Fruit fly (Drosophila melanogaster): ENCODE measurements around the gene CG17107.

The CG17107 gene

dm6 chr2L:10701499-10702062 lies 19.9 kb downstream of the CG17107 start, which contains the start of gene Lip1:
Gene Lip1 (minus strand): TSS chr2L:10701544.
- no peak for TF ChIP-seq gl (tag; optimal IDR thresholded peaks at IDR 0.05)
- TF ChIP-seq fd96Ca (GFP tag; IDR thresholded peaks at IDR 0.05): no peak
- no peak for TF ChIP-seq CG17806 (tag; optimal IDR thresholded peaks at IDR 0.05)
- TF ChIP-seq CG13204 (GFP tag; optimal IDR thresholded peaks at IDR 0.05): no peak
- no peak for TF ChIP-seq CG4496 (GFP tag; IDR thresholded peaks at IDR 0.05)
- no peak for TF ChIP-seq CG8159 (tag; optimal IDR thresholded peaks at IDR 0.05)
- TF ChIP-seq EcR (GFP tag; optimal IDR thresholded peaks at IDR 0.05): no peak
- TF ChIP-seq CG9948 (tag; optimal IDR thresholded peaks at IDR 0.05): no peak
- TF ChIP-seq rn (GFP tag; IDR thresholded peaks at IDR 0.05): no peak
- TF ChIP-seq CG15710 (tag; optimal IDR thresholded peaks at IDR 0.05): no peak
- TF ChIP-seq Pif1A (GFP tag; optimal IDR thresholded peaks at IDR 0.05): no peak

- no peak for TF ChIP-seq CG8159 (tag; optimal IDR thresholded peaks at IDR 0.05)
- TF ChIP-seq CG8301 (tag; optimal IDR thresholded peaks at IDR 0.05): peak; percentile 56
- peak; percentile 69 for TF ChIP-seq fd96Ca (GFP tag; IDR thresholded peaks at IDR 0.05)
- TF ChIP-seq CG32121 (GFP tag; IDR thresholded peaks at IDR 0.05): peak; percentile 85
- TF ChIP-seq CG12605 (GFP tag; IDR thresholded peaks at IDR 0.05): peak; percentile 54; the same call in 1 of the 2 replicates
- peak; percentile 25 for TF ChIP-seq Pif1A (GFP tag; optimal IDR thresholded peaks at IDR 0.05)
- peak; percentile 76 for TF ChIP-seq Ets98B (GFP tag; IDR thresholded peaks at IDR 0.05)
- TF ChIP-seq CG14655 (GFP tag; optimal IDR thresholded peaks at IDR 0.05): peak; percentile 58
- no peak for TF ChIP-seq CG10348 (GFP tag; IDR thresholded peaks at IDR 0.05)
- peak; percentile 82 for TF ChIP-seq CG4496 (GFP tag; IDR thresholded peaks at IDR 0.05)
- no peak for TF ChIP-seq gl (tag; optimal IDR thresholded peaks at IDR 0.05)
- 0 out of 2 replicates have a peak, but pooled peaks have one; percentile 13 for TF ChIP-seq rn (GFP tag; IDR thresholded peaks at IDR 0.05)
Observed at dm6 chr2L:10703281-10703680, 21.6 kb downstream of the CG17107 start, which contains the start of gene CG6415. Gene CG6415 (plus strand): TSS chr2L:10703621.

- TF ChIP-seq CG8301 (tag; optimal IDR thresholded peaks at IDR 0.05) (no peak), EcR (GFP tag; optimal IDR thresholded peaks at IDR 0.05) (no peak), gl (tag; optimal IDR thresholded peaks at IDR 0.05) (no peak), CG34367 (tag; optimal IDR thresholded peaks at IDR 0.05) (no peak), CG14655 (GFP tag; optimal IDR thresholded peaks at IDR 0.05) (no peak), rn (GFP tag; IDR thresholded peaks at IDR 0.05) (no peak), CG12605 (GFP tag; IDR thresholded peaks at IDR 0.05) (no peak), CG8159 (tag; optimal IDR thresholded peaks at IDR 0.05) (no peak), CG4496 (GFP tag; IDR thresholded peaks at IDR 0.05) (no peak), D1 (tag; optimal IDR thresholded peaks at IDR 0.05) (no peak), Snoo (tag; optimal IDR thresholded peaks at IDR 0.05) (no peak), Pif1A (GFP tag; optimal IDR thresholded peaks at IDR 0.05) (no peak), Ets98B (GFP tag; IDR thresholded peaks at IDR 0.05) (no peak), CG10348 (GFP tag; IDR thresholded peaks at IDR 0.05) (no peak)
Observed at dm6 chr2L:10704425-10704824, 22.7 kb downstream of the CG17107 start.

dm6 chr2L:10706267-10706666 lies 24.6 kb downstream of the CG17107 start:
- TF ChIP-seq CG13204 (GFP tag; optimal IDR thresholded peaks at IDR 0.05) (no peak), rn (GFP tag; IDR thresholded peaks at IDR 0.05) (no peak), Pif1A (GFP tag; optimal IDR thresholded peaks at IDR 0.05) (no peak), D1 (tag; optimal IDR thresholded peaks at IDR 0.05) (no peak)

- TF ChIP-seq CG15710 (tag; optimal IDR thresholded peaks at IDR 0.05): no peak
- no peak for TF ChIP-seq CG17806 (tag; optimal IDR thresholded peaks at IDR 0.05)
Observed at dm6 chr2L:10708089-10708488, 26.4 kb downstream of the CG17107 start.

- no peak for TF ChIP-seq CG17806 (tag; optimal IDR thresholded peaks at IDR 0.05)
- TF ChIP-seq CG34367 (tag; optimal IDR thresholded peaks at IDR 0.05): no peak
- no peak for TF ChIP-seq CG14655 (GFP tag; optimal IDR thresholded peaks at IDR 0.05)
- no peak for TF ChIP-seq CG4496 (GFP tag; IDR thresholded peaks at IDR 0.05)
- TF ChIP-seq Pif1A (GFP tag; optimal IDR thresholded peaks at IDR 0.05): no peak
- no peak for TF ChIP-seq fd96Ca (GFP tag; IDR thresholded peaks at IDR 0.05)
- TF ChIP-seq CG9948 (tag; optimal IDR thresholded peaks at IDR 0.05): no peak
- TF ChIP-seq CG10348 (GFP tag; IDR thresholded peaks at IDR 0.05): no peak
- TF ChIP-seq CG15710 (tag; optimal IDR thresholded peaks at IDR 0.05): no peak
- TF ChIP-seq Pif1B (GFP tag; optimal IDR thresholded peaks at IDR 0.05): no peak
- TF ChIP-seq EcR (GFP tag; optimal IDR thresholded peaks at IDR 0.05): no peak
- no peak for TF ChIP-seq CG32121 (GFP tag; IDR thresholded peaks at IDR 0.05)
- TF ChIP-seq rn (GFP tag; IDR thresholded peaks at IDR 0.05): no peak
Observed at dm6 chr2L:10709353-10709752, 27.7 kb downstream of the CG17107 start, which contains the start of gene Lip2. Gene Lip2 (minus strand): TSS chr2L:10709453.

- no peak for TF ChIP-seq CG12605 (GFP tag; IDR thresholded peaks at IDR 0.05)
Observed at dm6 chr2L:10711221-10711620, 29.5 kb downstream of the CG17107 start.

All from whole organism, pupa.